Fruit fly (Drosophila melanogaster) whole organism, embryonic: ENCODE data around the gene PIG-S.
A peak's percentile ranks its signal among the peaks of the same experiment; 100 is the strongest.

Source experiments
- ATbp ChIP-seq: fragments of 200-800 bp; sonication (Bioruptor generic); optimal IDR thresholded peaks from 2 replicates; lab custom pipeline; 2017; ENCODE audit warnings: missing biosample characterization, mild to moderate bottlenecking, missing genetic modification characterization, missing genetic modification reagents
- Atf3 ChIP-seq: fragments of 200-800 bp; sonication (Bioruptor generic); optimal IDR thresholded peaks from 3 replicates; lab custom pipeline; 2016; ENCODE audit warnings: missing biosample characterization, missing genetic modification characterization
- Atf6 ChIP-seq: fragments of 200-800 bp; sonication (Bioruptor generic); IDR thresholded peaks from 2 replicates; pipeline ENCODE4 v1.3.6; 2022; ENCODE audit warnings: missing biosample characterization, missing genetic modification characterization
- CG10366 ChIP-seq: fragments of 200-800 bp; sonication (Bioruptor generic); IDR thresholded peaks from 2 replicates; pipeline ENCODE4 v1.3.6; 2022; ENCODE audit warnings: missing biosample characterization, missing genetic modification characterization
- CG10543 ChIP-seq: fragments of 200-800 bp; sonication (Bioruptor generic); optimal IDR thresholded peaks from 3 replicates; lab custom pipeline; 2017; ENCODE audit warnings: missing biosample characterization, mild to moderate bottlenecking, missing genetic modification characterization, moderate library complexity
- CG10959 ChIP-seq: fragments of 200-800 bp; sonication (Bioruptor generic); IDR thresholded peaks from 2 replicates; pipeline ENCODE4 v1.3.6; 2022; ENCODE audit warnings: missing biosample characterization, missing genetic modification characterization
- CG11398 ChIP-seq: fragments of 200-800 bp; sonication (Bioruptor generic); optimal IDR thresholded peaks from 2 replicates; lab custom pipeline; 2016; ENCODE audit warnings: missing biosample characterization, missing genetic modification characterization
- CG11456 ChIP-seq: fragments of 200-800 bp; sonication (Bioruptor generic); IDR thresholded peaks from 3 replicates; pipeline ENCODE4 v1.3.6; 2022; ENCODE audit warnings: missing biosample characterization, missing genetic modification characterization
- CG13287 ChIP-seq: fragments of 200-800 bp; sonication (Bioruptor generic); IDR thresholded peaks from 2 replicates; pipeline ENCODE4 v1.3.6; 2022; ENCODE audit warnings: missing biosample characterization, missing genetic modification characterization; ENCODE audit not compliant: partially characterized antibody
- CG13775 ChIP-seq: fragments of 200-800 bp; sonication (Bioruptor generic); optimal IDR thresholded peaks from 3 replicates; lab custom pipeline; 2017; ENCODE audit warnings: missing biosample characterization, mild to moderate bottlenecking, missing genetic modification characterization
- CG14050 ChIP-seq: fragments of 200-800 bp; sonication (Bioruptor generic); IDR thresholded peaks from 3 replicates; pipeline ENCODE4 v1.3.6; 2022; ENCODE audit warnings: missing biosample characterization, missing genetic modification characterization
- CG1603 ChIP-seq: fragments of 200-800 bp; sonication (Bioruptor generic); optimal IDR thresholded peaks from 2 replicates; lab custom pipeline; 2019; ENCODE audit warnings: missing biosample characterization, mild to moderate bottlenecking, missing genetic modification characterization, moderate library complexity
- CG17359 ChIP-seq: fragments of 200-800 bp; sonication (Bioruptor generic); optimal IDR thresholded peaks from 3 replicates; lab custom pipeline; 2018; ENCODE audit warnings: missing biosample characterization, mild to moderate bottlenecking, missing genetic modification characterization, moderate library complexity
- CG18764 ChIP-seq: fragments of 200-800 bp; sonication (Bioruptor generic); optimal IDR thresholded peaks from 3 replicates; lab custom pipeline; 2016; ENCODE audit warnings: missing biosample characterization, missing genetic modification characterization
- CG32772 ChIP-seq: fragments of 200-800 bp; sonication (Bioruptor generic); IDR thresholded peaks from 2 replicates; pipeline ENCODE4 v1.3.6; 2022; ENCODE audit warnings: missing biosample characterization, missing genetic modification characterization
- CG4404 ChIP-seq: fragments of 200-800 bp; sonication (Bioruptor generic); IDR thresholded peaks from 2 replicates; pipeline ENCODE4 v1.3.6; 2022; ENCODE audit warnings: missing biosample characterization, missing genetic modification characterization
- CG4854 ChIP-seq: fragments of 200-800 bp; sonication (Bioruptor generic); optimal IDR thresholded peaks from 2 replicates; lab custom pipeline; 2016; ENCODE audit warnings: missing biosample characterization, missing genetic modification characterization, inconsistent platforms
- CG6689 ChIP-seq: fragments of 200-800 bp; sonication (Bioruptor generic); IDR thresholded peaks from 2 replicates; pipeline ENCODE4 v1.3.6; 2022; ENCODE audit warnings: missing biosample characterization, missing genetic modification characterization
- CG8359 ChIP-seq: fragments of 200-800 bp; sonication (Bioruptor generic); optimal IDR thresholded peaks from 2 replicates; lab custom pipeline; 2017; ENCODE audit warnings: missing biosample characterization, mild to moderate bottlenecking, missing genetic modification characterization, borderline replicate concordance
- Chrac-16 ChIP-seq: fragments of 200-800 bp; sonication (Bioruptor generic); optimal IDR thresholded peaks from 3 replicates; lab custom pipeline; 2016; ENCODE audit warnings: missing biosample characterization, missing genetic modification characterization
- D19B ChIP-seq: fragments of 200-800 bp; sonication (Bioruptor generic); optimal IDR thresholded peaks from 2 replicates; lab custom pipeline; 2017; ENCODE audit warnings: missing biosample characterization, mild to moderate bottlenecking, missing genetic modification characterization
- Dad ChIP-seq: fragments of 200-800 bp; sonication (Bioruptor generic); optimal IDR thresholded peaks from 3 replicates; lab custom pipeline; 2016; ENCODE audit warnings: missing biosample characterization, missing genetic modification characterization
- Dek ChIP-seq: fragments of 200-800 bp; sonication (Bioruptor generic); optimal IDR thresholded peaks from 3 replicates; lab custom pipeline; 2019; ENCODE audit warnings: missing biosample characterization, mild to moderate bottlenecking, missing genetic modification characterization, moderate library complexity
- E2f2 ChIP-seq: fragments of 200-800 bp; sonication (Bioruptor generic); IDR thresholded peaks from 2 replicates; pipeline ENCODE4 v1.3.6; 2022; ENCODE audit warnings: missing biosample characterization, missing genetic modification characterization
- ERR ChIP-seq: fragments of 200-800 bp; sonication (Bioruptor generic); optimal IDR thresholded peaks from 2 replicates; lab custom pipeline; 2016; ENCODE audit warnings: missing biosample characterization, missing genetic modification characterization
- Fer3 ChIP-seq: fragments of 200-800 bp; sonication (Bioruptor generic); optimal IDR thresholded peaks from 2 replicates; lab custom pipeline; 2018; ENCODE audit warnings: missing biosample characterization, mild to moderate bottlenecking, missing genetic modification characterization, moderate library complexity
- Hr51 ChIP-seq, 2 experiments: fragments of 200-800 bp; sonication (Bioruptor generic); optimal IDR thresholded peaks; 2 replicates in 1 of 2; 3 replicates in 1 of 2; lab custom pipeline; 2016 to 2018; ENCODE audit warnings: missing biosample characterization in 2 of 2, missing genetic modification characterization in 2 of 2, mild to moderate bottlenecking in 1 of 2, moderate library complexity in 1 of 2
- Kr ChIP-seq: fragments of 200-800 bp; sonication (Bioruptor generic); optimal IDR thresholded peaks from 2 replicates; lab custom pipeline; 2017; ENCODE audit warnings: missing biosample characterization, mild to moderate bottlenecking, missing genetic modification characterization
- MTF-1 ChIP-seq: fragments of 200-800 bp; sonication (Bioruptor generic); optimal IDR thresholded peaks from 2 replicates; lab custom pipeline; 2018; ENCODE audit warnings: missing biosample characterization, mild to moderate bottlenecking, missing genetic modification characterization, borderline replicate concordance
- NfI ChIP-seq: fragments of 200-800 bp; sonication (Bioruptor generic); optimal IDR thresholded peaks from 3 replicates; lab custom pipeline; 2018; ENCODE audit warnings: missing biosample characterization, mild to moderate bottlenecking, missing genetic modification characterization, moderate library complexity
- Rx ChIP-seq: fragments of 200-800 bp; sonication (Bioruptor generic); IDR thresholded peaks from 2 replicates; pipeline ENCODE4 v1.3.6; 2022; ENCODE audit warnings: missing biosample characterization, missing genetic modification characterization
- Vsx1 ChIP-seq: fragments of 200-800 bp; sonication (Bioruptor generic); optimal IDR thresholded peaks from 2 replicates; lab custom pipeline; 2017; ENCODE audit warnings: missing biosample characterization, mild to moderate bottlenecking, missing genetic modification characterization, missing genetic modification reagents
- Xbp1 ChIP-seq: fragments of 200-800 bp; sonication (Bioruptor generic); optimal IDR thresholded peaks from 3 replicates; lab custom pipeline; 2016; ENCODE audit warnings: missing biosample characterization, mild to moderate bottlenecking, missing genetic modification characterization
- cato ChIP-seq: fragments of 200-800 bp; sonication (Bioruptor generic); optimal IDR thresholded peaks from 2 replicates; lab custom pipeline; 2016; ENCODE audit warnings: missing biosample characterization, missing genetic modification characterization, borderline replicate concordance
- crol ChIP-seq: fragments of 200-800 bp; sonication (Bioruptor generic); IDR thresholded peaks from 2 replicates; pipeline ENCODE4 v1.3.6; 2022; ENCODE audit warnings: missing biosample characterization, missing genetic modification characterization
- da ChIP-seq: fragments of 200-800 bp; sonication (Bioruptor generic); optimal IDR thresholded peaks from 2 replicates; lab custom pipeline; 2016; ENCODE audit warnings: missing biosample characterization, missing genetic modification characterization
- danr ChIP-seq: fragments of 200-800 bp; sonication (Bioruptor generic); IDR thresholded peaks from 2 replicates; pipeline ENCODE4 v1.3.6; 2022; ENCODE audit warnings: missing biosample characterization, missing genetic modification characterization
- emc ChIP-seq: fragments of 200-800 bp; sonication (Bioruptor generic); optimal IDR thresholded peaks from 2 replicates; lab custom pipeline; 2016; ENCODE audit warnings: missing biosample characterization, missing genetic modification characterization
- insv ChIP-seq, 2 experiments: fragments of 200-800 bp; sonication (Bioruptor generic); optimal IDR thresholded peaks; 3 replicates each; lab custom pipeline; 2016 to 2018; ENCODE audit warnings: missing biosample characterization in 2 of 2, missing genetic modification characterization in 2 of 2
- jigr1 ChIP-seq: fragments of 200-800 bp; sonication (Bioruptor generic); IDR thresholded peaks from 3 replicates; pipeline ENCODE4 v1.3.6; 2022; ENCODE audit warnings: missing biosample characterization, missing genetic modification characterization
- lilli ChIP-seq: fragments of 200-800 bp; sonication (Bioruptor generic); optimal IDR thresholded peaks from 3 replicates; lab custom pipeline; 2016; ENCODE audit warnings: missing biosample characterization, missing genetic modification characterization
- nerfin-2 ChIP-seq: fragments of 200-800 bp; sonication (Bioruptor generic); IDR thresholded peaks from 2 replicates; pipeline ENCODE4 v1.3.6; 2022; ENCODE audit warnings: missing biosample characterization, missing genetic modification characterization; ENCODE audit not compliant: partially characterized antibody
- tin ChIP-seq: fragments of 200-800 bp; sonication (Bioruptor generic); optimal IDR thresholded peaks from 3 replicates; lab custom pipeline; 2016; ENCODE audit warnings: missing biosample characterization, missing genetic modification characterization
- ttk ChIP-seq: fragments of 200-800 bp; sonication (Bioruptor generic); IDR thresholded peaks from 2 replicates; pipeline ENCODE4 v2.1.2; 2022; ENCODE audit warnings: missing biosample characterization, missing genetic modification characterization
- vnd ChIP-seq: fragments of 200-800 bp; sonication (Bioruptor generic); IDR thresholded peaks from 3 replicates; pipeline ENCODE4 v1.3.6; 2022; ENCODE audit warnings: missing biosample characterization, missing genetic modification characterization; ENCODE audit not compliant: partially characterized antibody
- vvl ChIP-seq: fragments of 200-800 bp; sonication (Bioruptor generic); IDR thresholded peaks from 2 replicates; pipeline ENCODE4 v1.3.6; 2022; ENCODE audit warnings: missing biosample characterization, missing genetic modification characterization
- wor ChIP-seq: fragments of 200-800 bp; sonication (Bioruptor generic); IDR thresholded peaks from 2 replicates; pipeline ENCODE4 v1.3.6; 2022; ENCODE audit warnings: missing biosample characterization, missing genetic modification characterization
- zen ChIP-seq: fragments of 200-800 bp; sonication (Bioruptor generic); optimal IDR thresholded peaks from 3 replicates; lab custom pipeline; 2018; ENCODE audit warnings: missing biosample characterization, mild to moderate bottlenecking, missing genetic modification characterization, moderate library complexity

The PIG-S gene

dm6 chr3R:24917814-24918636 is at the start of gene PIG-S, which contains the start of the genes sud1 and CG11168 (continued):
- TF ChIP-seq cato (peak; percentile 5), CG10959 (GFP tag; lab: Robert Waterston, UW) (peak; percentile 68), insv (GFP tag; optimal IDR thresholded peaks at IDR 0.05; lab: Kevin White, UChicago) (peak in 1 of 2 experiments; percentile 80), CG8359 (GFP tag; lab: Kevin White, UChicago) (no peak), ttk (GFP tag; lab: Robert Waterston, UW) (peak; percentile 20; the same call in 1 of the 2 replicates), Vsx1 (GFP tag; lab: Kevin White, UChicago) (peak; percentile 90), Dad (GFP tag; lab: Kevin White, UChicago) (no peak), E2f2 (GFP tag; lab: Robert Waterston, UW) (peak; percentile 26; the same call in 1 of the 2 replicates), CG1603 (tag; lab: Kevin White, UChicago) (peak; percentile 29), emc (no peak), CG10366 (GFP tag; lab: Robert Waterston, UW) (peak; percentile 73), CG13775 (GFP tag; lab: Kevin White, UChicago) (peak; percentile 66), nerfin-2 (GFP tag; lab: Robert Waterston, UW) (peak; percentile 81), Kr (GFP tag; lab: Kevin White, UChicago) (no peak), vnd (GFP tag; lab: Robert Waterston, UW) (peak; percentile 95), CG17359 (tag; lab: Kevin White, UChicago) (peak; percentile 42), CG6689 (GFP tag; lab: Robert Waterston, UW) (0 out of 2 replicates have a peak, but pooled peaks have one; percentile 24), CG11456 (peak; percentile 72), da (GFP tag; lab: Kevin White, UChicago) (no peak), danr (GFP tag; lab: Robert Waterston, UW) (no peak), lilli (GFP tag; lab: Kevin White, UChicago) (peak; percentile 17), NfI (GFP tag; lab: Kevin White, UChicago) (peak; percentile 57), CG14050 (GFP tag; lab: Robert Waterston, UW) (peak; percentile 47; the same call in 2 of the 3 replicates), CG4404 (peak; percentile 58; the same call in 1 of the 2 replicates), D19B (no peak), crol (GFP tag; lab: Robert Waterston, UW) (0 out of 2 replicates have a peak, but pooled peaks have one; percentile 10), CG4854 (GFP tag; lab: Kevin White, UChicago) (no peak), jigr1 (GFP tag; lab: Robert Waterston, UW) (0 out of 3 replicates have a peak, but pooled peaks have one; percentile 17), zen (tag; lab: Kevin White, UChicago) (peak; percentile 65), CG11398 (GFP tag; lab: Kevin White, UChicago) (no peak), Hr51 (GFP tag; optimal IDR thresholded peaks at IDR 0.05; lab: Kevin White, UChicago) (peak in 1 of 2 experiments; percentile 46), tin (peak; percentile 57), Atf6 (GFP tag; lab: Robert Waterston, UW) (peak; percentile 35; the same call in 1 of the 2 replicates), wor (no peak), Xbp1 (GFP tag; lab: Kevin White, UChicago) (peak; percentile 70), Atf3 (GFP tag; lab: Kevin White, UChicago) (peak; percentile 29), vvl (GFP tag; lab: Robert Waterston, UW) (peak; percentile 55), ATbp (peak; percentile 28), Fer3 (tag; lab: Kevin White, UChicago) (no peak), CG10543 (GFP tag; lab: Kevin White, UChicago) (peak; percentile 20), Dek (tag; lab: Kevin White, UChicago) (peak; percentile 72), CG13287 (peak; percentile 97), Chrac-16 (GFP tag; lab: Kevin White, UChicago) (peak; percentile 34), ERR (no peak), CG32772 (peak; percentile 55), CG18764 (GFP tag; lab: Kevin White, UChicago) (peak; percentile 34), MTF-1 (GFP tag; lab: Kevin White, UChicago) (no peak), Rx (peak; percentile 35)
